Worm (Caenorhabditis elegans) whole organism, L4 larva: ENCODE measurements around the gene nhr-277.

ENCODE experiments used
- lir-3 ChIP-seq: sonication (generic microtip); optimal IDR thresholded peaks from 2 replicates; lab custom pipeline; 2016; ENCODE audit warnings: mild to moderate bottlenecking, missing genetic modification characterization, missing compliant biosample characterization
- mep-1 ChIP-seq: fragments of 150-350 bp; sonication (generic microtip); optimal IDR thresholded peaks from 3 replicates; lab custom pipeline; 2014; ENCODE audit warnings: missing biosample characterization, missing genetic modification characterization
- saeg-2 ChIP-seq: fragments of 200-800 bp; sonication (Bioruptor generic); IDR thresholded peaks from 2 replicates; pipeline ENCODE4 v1.3.6; 2022; ENCODE audit warnings: missing genetic modification reagents, missing genetic modification characterization, missing compliant biosample characterization

- TF ChIP-seq mep-1 (tag; lab: Kevin White, UChicago) = no peak
- TF ChIP-seq saeg-2 (GFP tag; lab: Robert Waterston, UW) = no peak
- TF ChIP-seq lir-3 (tag; lab: Kevin White, UChicago) = no peak
Measured at ce11 chrIV:2748863-2749451, 6.2 kb downstream of the nhr-277 start.
